Worm (Caenorhabditis elegans) whole organism, midembryonic: ENCODE measurements around the gene lys-10.

ENCODE experiments used
- T22C8.4 ChIP-seq: fragments of 200-800 bp; sonication (Bioruptor generic); IDR thresholded peaks from 2 replicates; pipeline ENCODE4 v1.3.6; 2022; ENCODE audit warnings: missing genetic modification characterization, missing compliant biosample characterization
- cog-1 ChIP-seq: sonication (generic microtip); optimal IDR thresholded peaks from 2 replicates; lab custom pipeline; 2016; ENCODE audit warnings: missing genetic modification characterization, missing compliant biosample characterization
- flt-1 ChIP-seq: fragments of 200-800 bp; sonication (Bioruptor generic); IDR thresholded peaks from 2 replicates; pipeline ENCODE4 v1.3.6; 2022; ENCODE audit warnings: missing genetic modification characterization, missing compliant biosample characterization
- klf-2 ChIP-seq: fragments of 200-800 bp; sonication (Bioruptor generic); conservative IDR thresholded peaks from 2 replicates; pipeline ENCODE4 v1.3.6; 2022; ENCODE audit warnings: missing genetic modification reagents, missing genetic modification characterization, missing compliant biosample characterization
- med-1 ChIP-seq: sonication (generic microtip); optimal IDR thresholded peaks from 2 replicates; lab custom pipeline; 2017; ENCODE audit warnings: missing genetic modification characterization, mild to moderate bottlenecking, missing compliant biosample characterization, antibody characterized with exemption, missing genetic modification reagents; ENCODE audit not compliant: insufficient read depth
- ref-1 ChIP-seq: fragments of 200-800 bp; sonication (Bioruptor generic); conservative IDR thresholded peaks from 2 replicates; pipeline ENCODE4 v1.3.6; 2022; ENCODE audit warnings: missing genetic modification reagents, missing genetic modification characterization, missing compliant biosample characterization
- tab-1 ChIP-seq: fragments of 200-800 bp; sonication (Bioruptor generic); IDR thresholded peaks from 2 replicates; pipeline ENCODE4 v1.3.6; 2022; ENCODE audit warnings: missing genetic modification characterization, missing compliant biosample characterization
- ztf-23 ChIP-seq: fragments of 200-800 bp; sonication (Bioruptor generic); IDR thresholded peaks from 2 replicates; pipeline ENCODE4 v1.3.6; 2022; ENCODE audit warnings: missing genetic modification reagents, missing genetic modification characterization, missing compliant biosample characterization
- ztf-29 ChIP-seq: fragments of 200-800 bp; sonication (Bioruptor generic); IDR thresholded peaks from 2 replicates; pipeline ENCODE4 v1.3.6; 2022; ENCODE audit warnings: missing genetic modification reagents, missing genetic modification characterization, missing compliant biosample characterization

DNA sequence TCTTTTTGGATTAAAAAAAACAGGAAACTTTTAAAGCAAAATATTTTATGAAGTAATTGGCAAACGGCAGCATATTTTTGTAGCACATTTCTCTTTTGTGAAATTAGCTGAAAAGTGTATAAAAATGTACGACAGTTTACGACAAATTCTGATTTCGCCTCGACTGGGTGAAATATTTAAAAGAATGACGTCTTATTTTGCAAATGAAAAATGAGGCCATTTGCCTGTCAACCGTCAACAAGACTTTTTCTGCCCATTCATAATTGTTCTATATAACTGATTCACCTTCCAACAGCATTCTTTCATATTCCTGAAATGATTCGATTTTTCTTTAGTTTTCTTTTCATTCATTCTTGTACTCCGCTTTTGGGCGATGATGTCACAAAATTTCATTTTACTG is 23.0 kb downstream of the lys-10 start, which contains the start of the genes F17E9.2 and col-116:
- TF ChIP-seq med-1 (GFP tag; lab: Kevin White, UChicago) (no peak), cog-1 (tag; lab: Kevin White, UChicago) (no peak), klf-2 (no peak), ztf-29 (GFP tag; lab: Robert Waterston, UW) (no peak), ref-1 (no peak), flt-1 (GFP tag; lab: Robert Waterston, UW) (no peak), ztf-23 (GFP tag; lab: Robert Waterston, UW) (no peak), tab-1 (no peak), T22C8.4 (GFP tag; lab: Robert Waterston, UW) (no peak)
